Worm (Caenorhabditis elegans) whole organism, young adult: ENCODE measurements around the gene T04A6.3.

Experiments
- B0019.2 ChIP-seq: fragments of 200-800 bp; sonication (Bioruptor generic); conservative IDR thresholded peaks from 2 replicates; pipeline ENCODE4 v1.3.6; 2022; ENCODE audit warnings: missing genetic modification reagents, missing genetic modification characterization, missing compliant biosample characterization
- D2030.7 ChIP-seq: fragments of 200-800 bp; sonication (Bioruptor generic); IDR thresholded peaks from 2 replicates; pipeline ENCODE4 v1.3.6; 2022; ENCODE audit warnings: missing genetic modification reagents, missing genetic modification characterization, missing compliant biosample characterization
- F23B12.7 ChIP-seq: sonication (generic microtip); optimal IDR thresholded peaks from 2 replicates; lab custom pipeline; 2017; ENCODE audit warnings: missing genetic modification characterization, mild to moderate bottlenecking, missing compliant biosample characterization, antibody characterized with exemption, moderate library complexity; ENCODE audit not compliant: insufficient read depth
- F49E8.2 ChIP-seq: sonication (generic microtip); optimal IDR thresholded peaks from 3 replicates; lab custom pipeline; 2017; ENCODE audit warnings: missing genetic modification characterization, mild to moderate bottlenecking, missing compliant biosample characterization, antibody characterized with exemption, moderate library complexity; ENCODE audit not compliant: insufficient read depth
- Y79H2A.3 ChIP-seq: fragments of 200-800 bp; sonication (Bioruptor generic); conservative IDR thresholded peaks from 2 replicates; pipeline ENCODE4 v1.3.6; 2022; ENCODE audit warnings: missing genetic modification reagents, missing genetic modification characterization, missing compliant biosample characterization
- Y95B8A.8 ChIP-seq: fragments of 200-800 bp; sonication (Bioruptor generic); IDR thresholded peaks from 2 replicates; pipeline ENCODE4 v1.3.6; 2022; ENCODE audit warnings: missing genetic modification reagents, missing genetic modification characterization, missing compliant biosample characterization
- ZK185.1 ChIP-seq: sonication (generic microtip); optimal IDR thresholded peaks from 2 replicates; lab custom pipeline; 2016; ENCODE audit warnings: mild to moderate bottlenecking, missing genetic modification characterization, missing compliant biosample characterization; ENCODE audit not compliant: poor library complexity, severe bottlenecking
- aptf-3 ChIP-seq: fragments of 200-800 bp; sonication (Bioruptor generic); IDR thresholded peaks from 2 replicates; pipeline ENCODE4 v1.3.6; 2022; ENCODE audit warnings: missing genetic modification characterization, missing compliant biosample characterization
- attf-3 ChIP-seq: fragments of 200-800 bp; sonication (Bioruptor generic); conservative IDR thresholded peaks from 2 replicates; pipeline ENCODE4 v1.3.6; 2022; ENCODE audit warnings: missing genetic modification reagents, missing genetic modification characterization, missing compliant biosample characterization
- attf-6 ChIP-seq: fragments of 200-800 bp; sonication (Bioruptor generic); IDR thresholded peaks from 2 replicates; pipeline ENCODE4 v1.3.6; 2022; ENCODE audit warnings: missing genetic modification reagents, missing genetic modification characterization, missing compliant biosample characterization
- ceh-58 ChIP-seq: fragments of 200-800 bp; sonication (Bioruptor generic); IDR thresholded peaks from 2 replicates; pipeline ENCODE4 v1.3.6; 2022; ENCODE audit warnings: missing genetic modification characterization, missing compliant biosample characterization
- ceh-79 ChIP-seq: sonication (generic microtip); optimal IDR thresholded peaks from 2 replicates; lab custom pipeline; 2017; ENCODE audit warnings: mild to moderate bottlenecking, missing genetic modification characterization, missing compliant biosample characterization
- ceh-91 ChIP-seq: fragments of 200-800 bp; sonication (Bioruptor generic); IDR thresholded peaks from 2 replicates; pipeline ENCODE4 v1.3.6; 2022; ENCODE audit warnings: missing genetic modification reagents, missing genetic modification characterization, missing compliant biosample characterization
- dox-1 ChIP-seq: fragments of 200-800 bp; sonication (Bioruptor generic); IDR thresholded peaks from 2 replicates; pipeline ENCODE4 v1.3.6; 2022; ENCODE audit warnings: missing genetic modification reagents, missing genetic modification characterization, missing compliant biosample characterization
- dpl-1 ChIP-seq: fragments of 150-350 bp; optimal IDR thresholded peaks from 2 replicates; lab custom pipeline; 2014; ENCODE audit warnings: missing biosample characterization, missing genetic modification reagents, missing genetic modification characterization
- egl-44 ChIP-seq: fragments of 200-800 bp; sonication (Bioruptor generic); IDR thresholded peaks from 2 replicates; pipeline ENCODE4 v1.3.6; 2022; ENCODE audit warnings: missing genetic modification reagents, missing genetic modification characterization, missing compliant biosample characterization
- fkh-3 ChIP-seq: sonication (generic microtip); optimal IDR thresholded peaks from 2 replicates; lab custom pipeline; 2016; ENCODE audit warnings: mild to moderate bottlenecking, missing genetic modification characterization, missing compliant biosample characterization
- him-1 ChIP-seq: sonication (generic microtip); optimal IDR thresholded peaks from 2 replicates; lab custom pipeline; 2016; ENCODE audit warnings: missing genotype, missing genetic modification reagents, missing genetic modification characterization, missing compliant biosample characterization
- hlh-12 ChIP-seq: sonication (generic microtip); optimal IDR thresholded peaks from 2 replicates; lab custom pipeline; 2016; ENCODE audit warnings: missing genetic modification characterization, missing compliant biosample characterization
- hlh-26 ChIP-seq: fragments of 200-800 bp; sonication (Bioruptor generic); conservative IDR thresholded peaks from 2 replicates; pipeline ENCODE4 v1.3.6; 2022; ENCODE audit warnings: missing genetic modification reagents, missing genetic modification characterization, missing compliant biosample characterization
- hmg-1.2 ChIP-seq: fragments of 200-800 bp; sonication (Bioruptor generic); IDR thresholded peaks from 2 replicates; pipeline ENCODE4 v1.3.6; 2022; ENCODE audit warnings: missing genetic modification reagents, missing genetic modification characterization, missing compliant biosample characterization
- hsf-1 ChIP-seq: fragments of 200-800 bp; sonication (Bioruptor generic); IDR thresholded peaks from 2 replicates; pipeline ENCODE4 v1.3.6; 2022; ENCODE audit warnings: missing genetic modification reagents, missing genetic modification characterization, missing compliant biosample characterization
- lir-1 ChIP-seq: fragments of 200-800 bp; sonication (Bioruptor generic); conservative IDR thresholded peaks from 2 replicates; pipeline ENCODE4 v1.3.6; 2022; ENCODE audit warnings: missing genetic modification reagents, missing genetic modification characterization, missing compliant biosample characterization
- lsl-1 ChIP-seq: fragments of 200-800 bp; sonication (Bioruptor generic); optimal IDR thresholded peaks from 2 replicates; lab custom pipeline; 2018; ENCODE audit warnings: mild to moderate bottlenecking, missing genetic modification characterization, moderate library complexity, missing compliant biosample characterization
- madf-10 ChIP-seq: sonication (generic microtip); optimal IDR thresholded peaks from 2 replicates; lab custom pipeline; 2016; ENCODE audit warnings: mild to moderate bottlenecking, missing genetic modification characterization, missing compliant biosample characterization
- madf-3 ChIP-seq: fragments of 200-800 bp; sonication (Bioruptor generic); IDR thresholded peaks from 2 replicates; pipeline ENCODE4 v1.3.6; 2022; ENCODE audit warnings: missing genetic modification reagents, missing genetic modification characterization, missing compliant biosample characterization
- madf-6 ChIP-seq: fragments of 200-800 bp; sonication (Bioruptor generic); IDR thresholded peaks from 2 replicates; pipeline ENCODE4 v1.3.6; 2022; ENCODE audit warnings: missing genetic modification reagents, missing genetic modification characterization, missing compliant biosample characterization
- madf-8 ChIP-seq: fragments of 200-800 bp; sonication (Bioruptor generic); conservative IDR thresholded peaks from 2 replicates; pipeline ENCODE4 v1.3.6; 2022; ENCODE audit warnings: missing genetic modification reagents, missing genetic modification characterization, missing compliant biosample characterization
- mcd-1 ChIP-seq: fragments of 200-800 bp; sonication (Bioruptor generic); IDR thresholded peaks from 2 replicates; pipeline ENCODE4 v1.3.6; 2022; ENCODE audit warnings: missing genetic modification reagents, missing genetic modification characterization, missing compliant biosample characterization
- mel-28 ChIP-seq: sonication (generic microtip); optimal IDR thresholded peaks from 2 replicates; lab custom pipeline; 2016; ENCODE audit warnings: borderline replicate concordance, mild to moderate bottlenecking, missing genetic modification characterization, missing compliant biosample characterization
- mes-4 ChIP-seq: sonication (generic microtip); optimal IDR thresholded peaks from 2 replicates; lab custom pipeline; 2016; ENCODE audit warnings: missing genotype, missing genetic modification characterization, missing compliant biosample characterization
- nfya-2 ChIP-seq: fragments of 200-800 bp; sonication (Bioruptor generic); IDR thresholded peaks from 2 replicates; pipeline ENCODE4 v1.3.6; 2022; ENCODE audit warnings: missing genetic modification reagents, missing genetic modification characterization, missing compliant biosample characterization
- nhr-80 ChIP-seq: sonication (generic microtip); optimal IDR thresholded peaks from 2 replicates; lab custom pipeline; 2016; ENCODE audit warnings: missing genetic modification characterization, missing compliant biosample characterization
- pha-4 ChIP-seq: fragments of 150-350 bp; sonication (generic microtip); optimal IDR thresholded peaks from 2 replicates; lab custom pipeline; 2014; ENCODE audit warnings: missing biosample characterization, missing genetic modification reagents, missing genetic modification characterization
- repo-1 ChIP-seq: sonication (generic microtip); optimal IDR thresholded peaks from 2 replicates; lab custom pipeline; 2017; ENCODE audit warnings: mild to moderate bottlenecking, missing genetic modification characterization, missing compliant biosample characterization
- sdz-38 ChIP-seq: sonication (generic microtip); optimal IDR thresholded peaks from 2 replicates; lab custom pipeline; 2016; ENCODE audit warnings: missing genotype, missing genetic modification characterization, missing compliant biosample characterization
- somi-1 ChIP-seq: fragments of 200-800 bp; sonication (Bioruptor generic); optimal IDR thresholded peaks from 2 replicates; lab custom pipeline; 2018; ENCODE audit warnings: mild to moderate bottlenecking, missing genetic modification characterization, missing compliant biosample characterization
- sptf-2 ChIP-seq: fragments of 200-800 bp; sonication (Bioruptor generic); optimal IDR thresholded peaks from 2 replicates; lab custom pipeline; 2018; ENCODE audit warnings: mild to moderate bottlenecking, missing genetic modification characterization, missing compliant biosample characterization
- tlf-1 ChIP-seq: fragments of 200-800 bp; sonication (Bioruptor generic); optimal IDR thresholded peaks from 2 replicates; lab custom pipeline; 2018; ENCODE audit warnings: mild to moderate bottlenecking, missing genetic modification characterization, missing compliant biosample characterization
- ztf-25 ChIP-seq: fragments of 200-800 bp; sonication (Bioruptor generic); IDR thresholded peaks from 2 replicates; pipeline ENCODE4 v1.3.6; 2022; ENCODE audit warnings: missing genetic modification reagents, missing genetic modification characterization, missing compliant biosample characterization
- ztf-6 ChIP-seq: fragments of 200-800 bp; sonication (Bioruptor generic); IDR thresholded peaks from 2 replicates; pipeline ENCODE4 v1.3.6; 2022; ENCODE audit warnings: missing genetic modification reagents, missing genetic modification characterization, missing compliant biosample characterization

Gene T04A6.3

ce11 chrIII:7561872-7562271 is 46.3 kb downstream of the T04A6.3 start, which contains the start of gene lgc-12:
lgc-12 (plus strand) TSS chrIII:7562172.
- no peak for TF ChIP-seq ceh-79 (tag; lab: Kevin White, UChicago)
- no peak for TF ChIP-seq attf-6 (GFP tag; lab: Robert Waterston, UW)
- TF ChIP-seq fkh-3 (tag; lab: Kevin White, UChicago) = no peak
- no peak for TF ChIP-seq tlf-1 (GFP tag; lab: Kevin White, UChicago)
- no peak for TF ChIP-seq madf-10
- TF ChIP-seq hmg-1.2 (GFP tag; lab: Robert Waterston, UW) = no peak
- TF ChIP-seq aptf-3 (GFP tag; lab: Robert Waterston, UW) = no peak
- TF ChIP-seq D2030.7 = no peak
- no peak for TF ChIP-seq ztf-25 (GFP tag; lab: Robert Waterston, UW)
- TF ChIP-seq F23B12.7 (tag; lab: Kevin White, UChicago) = no peak
- TF ChIP-seq Y79H2A.3 (GFP tag; lab: Robert Waterston, UW) = no peak
- TF ChIP-seq madf-8 (GFP tag; lab: Robert Waterston, UW) = no peak
- TF ChIP-seq mcd-1 (GFP tag; lab: Robert Waterston, UW) = no peak
- no peak for TF ChIP-seq dox-1 (GFP tag; lab: Robert Waterston, UW)
- TF ChIP-seq sdz-38 (tag; lab: Kevin White, UChicago) = no peak
- no peak for TF ChIP-seq repo-1 (tag; lab: Kevin White, UChicago)
- TF ChIP-seq ztf-6 = no peak
- TF ChIP-seq F49E8.2 (tag; lab: Kevin White, UChicago) = no peak

ce11 chrIII:7559869-7560268 is 48.3 kb downstream of the T04A6.3 start:
- TF ChIP-seq hsf-1 (no peak), ceh-91 (GFP tag; lab: Robert Waterston, UW) (no peak), pha-4 (no peak), Y95B8A.8 (GFP tag; lab: Robert Waterston, UW) (no peak), egl-44 (GFP tag; lab: Robert Waterston, UW) (no peak), lir-1 (GFP tag; lab: Robert Waterston, UW) (no peak), ZK185.1 (tag; lab: Kevin White, UChicago) (no peak), mel-28 (no peak), mcd-1 (GFP tag; lab: Robert Waterston, UW) (no peak)
- TF ChIP-seq, all 124 proteins: peak for 0

- TF ChIP-seq dpl-1 (GFP tag; lab: Kevin White, UChicago) = no peak
- TF ChIP-seq egl-44 (GFP tag; lab: Robert Waterston, UW) = no peak
- TF ChIP-seq sptf-2 = no peak
- no peak for TF ChIP-seq ceh-58
- no peak for TF ChIP-seq nfya-2 (GFP tag; lab: Robert Waterston, UW)
- TF ChIP-seq madf-6 (GFP tag; lab: Robert Waterston, UW) = no peak
- TF ChIP-seq nhr-80 = no peak
- TF ChIP-seq B0019.2 (GFP tag; lab: Robert Waterston, UW) = no peak
- no peak for TF ChIP-seq him-1
- no peak for TF ChIP-seq madf-3 (GFP tag; lab: Robert Waterston, UW)
- no peak for TF ChIP-seq mes-4 (tag; lab: Kevin White, UChicago)
- TF ChIP-seq hlh-26 (GFP tag; lab: Robert Waterston, UW) = no peak
- TF ChIP-seq hlh-12 (tag; lab: Kevin White, UChicago) = no peak
- TF ChIP-seq lsl-1 (GFP tag; lab: Kevin White, UChicago) = no peak
- no peak for TF ChIP-seq F49E8.2 (tag; lab: Kevin White, UChicago)
- no peak for TF ChIP-seq attf-3
- no peak for TF ChIP-seq somi-1 (GFP tag; lab: Kevin White, UChicago)
Observed at ce11 chrIII:7558658-7559057, 49.5 kb downstream of the T04A6.3 start.
